Fruit fly (Drosophila melanogaster): Measurements from ENCODE around the gene CG13970.

DNA sequence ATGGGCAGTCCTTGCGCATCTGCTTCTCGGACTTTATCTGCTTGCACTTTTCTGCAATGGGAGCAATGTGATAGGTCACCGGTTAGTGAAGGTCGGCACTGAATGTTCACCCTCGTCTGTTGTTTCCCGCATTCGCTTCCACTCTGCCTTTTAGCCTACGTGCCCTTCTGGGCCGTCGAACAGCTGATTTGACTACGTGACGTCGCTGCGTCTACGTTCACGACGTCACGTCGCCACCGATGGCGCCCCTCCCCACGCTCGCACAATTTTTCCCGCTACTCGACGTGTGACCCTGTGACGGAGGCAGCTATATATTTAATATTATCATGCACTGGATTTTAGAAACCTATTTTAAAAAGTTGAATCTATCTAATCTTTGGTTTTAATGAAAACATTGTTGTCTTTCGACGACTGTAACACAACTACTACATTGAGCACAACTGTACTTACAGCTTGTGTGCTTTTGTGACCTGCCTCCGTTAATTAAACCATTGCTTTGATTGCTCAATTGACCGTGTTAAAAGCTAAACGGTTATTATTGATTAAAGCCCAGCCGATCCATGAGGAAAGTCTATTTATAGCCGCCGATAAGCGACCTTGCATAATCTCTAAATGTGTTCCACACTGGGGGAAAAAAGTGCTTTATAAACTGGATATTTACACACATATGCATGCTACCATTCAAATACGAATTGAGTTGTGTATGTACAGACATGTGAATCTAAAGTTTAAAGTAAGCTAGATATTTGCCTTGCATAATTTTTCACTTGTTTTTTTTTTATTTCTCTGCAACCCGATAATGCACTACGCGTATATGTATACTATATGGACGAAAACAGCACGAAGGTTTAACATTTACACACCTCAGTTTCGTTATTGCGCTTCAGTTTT, 20.7 kb downstream of the CG13970 start:
- TF ChIP-seq CTCF (optimal IDR thresholded peaks at IDR 0.05) (no peak), CG8478 (optimal IDR thresholded peaks at IDR 0.05) (no peak)
